Fruit fly (Drosophila melanogaster): ENCODE results near the gene Ggamma30A.

Gene Ggamma30A

DNA sequence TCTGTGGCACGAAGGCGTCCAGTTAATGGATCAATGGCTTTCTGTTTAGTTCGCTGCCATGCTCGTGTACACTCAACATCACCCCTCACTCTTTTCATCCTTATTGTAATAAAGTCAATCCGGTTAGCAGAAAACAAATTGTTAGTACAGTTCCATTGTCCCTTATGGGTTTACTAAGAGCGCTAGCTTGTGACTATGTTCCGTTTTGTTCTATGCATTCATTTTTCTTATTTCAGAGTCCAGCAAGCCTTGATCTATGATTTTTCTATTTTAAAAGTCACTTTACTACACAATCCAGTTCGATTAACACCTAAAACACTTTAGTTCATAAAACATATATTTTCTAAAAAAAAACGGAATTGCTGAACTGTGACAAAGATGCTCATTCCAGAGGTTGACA, 93.8 kb downstream of the Ggamma30A start, which contains the start of gene CG13110:
Gene CG13110 (plus strand): TSS at position 301 of the 400 bp plus-strand sequence.
- no peak for TF ChIP-seq esn (GFP tag; optimal IDR thresholded peaks at IDR 0.05)
- TF ChIP-seq Eip78C (GFP tag), result no peak
- no peak for TF ChIP-seq CG4318 (GFP tag; optimal IDR thresholded peaks at IDR 0.05)
- no peak for TF ChIP-seq CG1621 (tag; optimal IDR thresholded peaks at IDR 0.05)
- peak; percentile 20 for TF ChIP-seq svp (GFP tag)
- no peak for TF ChIP-seq Lpt (GFP tag; optimal IDR thresholded peaks at IDR 0.05)
- TF ChIP-seq net (GFP tag; optimal IDR thresholded peaks at IDR 0.05), result no peak
